Worm (Caenorhabditis elegans): ENCODE results near the gene eif-3.K.

eif-3.K gene

DNA sequence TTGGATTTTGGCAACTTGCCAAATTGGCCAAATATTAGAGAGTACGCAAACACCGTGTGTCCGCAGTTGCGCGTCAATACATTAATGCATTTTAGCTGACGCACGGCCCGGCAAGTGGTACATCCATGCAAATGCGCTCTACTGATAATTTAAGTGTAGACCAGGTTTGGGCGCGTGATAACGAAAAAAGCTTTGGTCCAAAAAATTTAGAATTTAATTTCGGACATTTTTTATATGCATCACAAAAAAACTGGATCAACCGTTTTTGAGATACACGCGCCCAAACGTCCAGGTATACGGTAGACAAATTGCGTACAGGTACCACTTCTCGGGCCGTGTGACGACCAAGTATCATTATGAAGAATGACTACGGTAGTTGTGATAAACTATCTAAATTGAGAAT, 14.1 kb downstream of the eif-3.K start, which contains the start of gene R186.8 (continued):
- TF ChIP-seq dpl-1 (GFP tag; optimal IDR thresholded peaks at IDR 0.05), result peak; percentile 19
- TF ChIP-seq nfyb-1 (GFP tag; IDR thresholded peaks at IDR 0.05), result peak; percentile 86
- peak; percentile 66; the same call in 1 of the 2 replicates for TF ChIP-seq Y95B8A.8 (GFP tag; IDR thresholded peaks at IDR 0.05)
- TF ChIP-seq ztf-18 (tag; optimal IDR thresholded peaks at IDR 0.05), result peak; percentile 72
- TF ChIP-seq ztf-3 (GFP tag; optimal IDR thresholded peaks at IDR 0.05), result peak; percentile 23
- peak; percentile 89 for TF ChIP-seq pbrm-1 (GFP tag; IDR thresholded peaks at IDR 0.05)
- TF ChIP-seq madf-8 (GFP tag; conservative IDR thresholded peaks at IDR 0.05), result peak; percentile 28; the same call in 1 of the 2 replicates
- TF ChIP-seq let-607 (tag; optimal IDR thresholded peaks at IDR 0.05), result peak; percentile 91 to 94
- peak; percentile 68; the same call in 1 of the 2 replicates for TF ChIP-seq Y67H2A.10 (GFP tag; conservative IDR thresholded peaks at IDR 0.05)
- TF ChIP-seq egl-44 (GFP tag; IDR thresholded peaks at IDR 0.05), result 0 out of 2 replicates have a peak, but pooled peaks have one; percentile 49
- TF ChIP-seq B0019.2 (GFP tag; conservative IDR thresholded peaks at IDR 0.05), result peak; percentile 63; the same call in 1 of the 2 replicates
- peak; percentile 8 for TF ChIP-seq B0261.1 (tag; optimal IDR thresholded peaks at IDR 0.05)
- TF ChIP-seq B0336.3 (GFP tag; IDR thresholded peaks at IDR 0.05), result peak; percentile 76; the same call in 1 of the 2 replicates
- peak; percentile 88 for TF ChIP-seq attf-3 (GFP tag; conservative IDR thresholded peaks at IDR 0.05)
- peak; percentile 78; the same call in 1 of the 2 replicates for TF ChIP-seq madf-3 (GFP tag; IDR thresholded peaks at IDR 0.05)
- peak; percentile 98 for TF ChIP-seq mcd-1 (GFP tag; IDR thresholded peaks at IDR 0.05)
- TF ChIP-seq D2030.7 (GFP tag; IDR thresholded peaks at IDR 0.05), result peak; percentile 79
- TF ChIP-seq tbp1 (GFP tag; optimal IDR thresholded peaks at IDR 0.05), result peak; percentile 60
- TF ChIP-seq K11D2.4 (GFP tag; IDR thresholded peaks at IDR 0.05), result peak; percentile 91
- TF ChIP-seq nhr-90 (tag; optimal IDR thresholded peaks at IDR 0.05), result peak; percentile 16
- 0 out of 2 replicates have a peak, but pooled peaks have one; percentile 32 for TF ChIP-seq lir-1 (GFP tag; conservative IDR thresholded peaks at IDR 0.05)
- 0 out of 2 replicates have a peak, but pooled peaks have one; percentile 56 for TF ChIP-seq egl-18 (GFP tag; IDR thresholded peaks at IDR 0.05)
- TF ChIP-seq attf-5 (GFP tag; optimal IDR thresholded peaks at IDR 0.05), result peak; percentile 92
- 0 out of 2 replicates have a peak, but pooled peaks have one; percentile 70 for TF ChIP-seq F37B4.10 (GFP tag; IDR thresholded peaks at IDR 0.05)
- TF ChIP-seq tlf-1 (GFP tag; optimal IDR thresholded peaks at IDR 0.05), result peak; percentile 57
- TF ChIP-seq F33H1.4 (GFP tag; IDR thresholded peaks at IDR 0.05), result peak; percentile 70
- peak; percentile 97 for TF ChIP-seq dox-1 (GFP tag; IDR thresholded peaks at IDR 0.05)
- peak; percentile 15 for TF ChIP-seq madf-10 (tag; optimal IDR thresholded peaks at IDR 0.05)
- TF ChIP-seq hmg-1.2 (GFP tag; IDR thresholded peaks at IDR 0.05), result peak; percentile 92
- TF ChIP-seq Y53G8AR.9 (GFP tag; conservative IDR thresholded peaks at IDR 0.05), result peak; percentile 70
- TF ChIP-seq ztf-6 (GFP tag; IDR thresholded peaks at IDR 0.05), result 0 out of 2 replicates have a peak, but pooled peaks have one; percentile 7

DNA sequence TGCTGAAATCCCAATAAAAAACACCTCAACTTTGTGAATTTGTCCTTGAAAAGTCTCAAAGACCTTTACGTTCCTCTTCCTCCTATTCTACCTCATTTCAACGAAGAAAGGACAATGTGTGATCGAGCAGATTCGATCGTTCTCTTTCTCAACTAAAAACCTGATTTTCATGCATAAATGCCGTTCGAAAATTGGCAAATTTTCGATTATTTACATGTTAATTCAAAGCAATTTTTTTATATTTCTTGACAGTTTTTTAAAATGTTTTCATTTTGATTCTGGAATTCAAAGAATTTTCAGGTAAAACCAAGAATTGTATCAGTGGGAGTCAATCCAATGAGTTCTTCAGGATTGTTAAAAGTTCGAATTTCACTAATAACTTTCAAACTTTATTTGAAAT, 14.8 kb downstream of the eif-3.K start, which contains the start of gene lin-46:
TSS of gene lin-46 (plus strand) at position 301 of the 400 bp plus-strand sequence.
- TF ChIP-seq egl-44 (GFP tag; IDR thresholded peaks at IDR 0.05) (no peak), somi-1 (GFP tag; optimal IDR thresholded peaks at IDR 0.05) (no peak), sea-2 (GFP tag; IDR thresholded peaks at IDR 0.05) (no peak), ceh-58 (GFP tag; IDR thresholded peaks at IDR 0.05) (no peak), let-526 (GFP tag; IDR thresholded peaks at IDR 0.05) (no peak), F49E8.2 (tag; optimal IDR thresholded peaks at IDR 0.05; ENCODE audit: insufficient read depth) (no peak), B0019.2 (GFP tag; conservative IDR thresholded peaks at IDR 0.05) (no peak), F52B5.7 (tag; optimal IDR thresholded peaks at IDR 0.05) (no peak)

All from whole organism, young adult.